Fruit fly (Drosophila melanogaster): Measurements from ENCODE around the gene CG32547.

CG32547 gene

dm6 chrX:18483261-18484218 is 4.3 kb upstream of the CG32547 start, which contains the start of gene Hayan:
Gene Hayan, minus strand, starts transcription at chrX:18483772.
- no peak for TF ChIP-seq usp (GFP tag; optimal IDR thresholded peaks at IDR 0.05)
- TF ChIP-seq Dll (optimal IDR thresholded peaks at IDR 0.05): peak; percentile 64
- TF ChIP-seq psq (optimal IDR thresholded peaks at IDR 0.05): no peak
- no peak for TF ChIP-seq EcR (GFP tag; optimal IDR thresholded peaks at IDR 0.05)
- peak; percentile 78 for TF ChIP-seq pan (optimal IDR thresholded peaks at IDR 0.05)
- no peak for TF ChIP-seq CG8478 (optimal IDR thresholded peaks at IDR 0.05)

dm6 chrX:18482537-18482936 is 3.2 kb upstream of the CG32547 start:
- no peak for TF ChIP-seq EcR (GFP tag; optimal IDR thresholded peaks at IDR 0.05)
- TF ChIP-seq usp (GFP tag; optimal IDR thresholded peaks at IDR 0.05): no peak
- no peak for TF ChIP-seq CG8478 (optimal IDR thresholded peaks at IDR 0.05)
- no peak for TF ChIP-seq pan (optimal IDR thresholded peaks at IDR 0.05)
- TF ChIP-seq Dll (optimal IDR thresholded peaks at IDR 0.05): no peak
- TF ChIP-seq psq (optimal IDR thresholded peaks at IDR 0.05): no peak

- TF ChIP-seq CG8478 (optimal IDR thresholded peaks at IDR 0.05) (no peak), usp (GFP tag; optimal IDR thresholded peaks at IDR 0.05) (no peak), EcR (GFP tag; optimal IDR thresholded peaks at IDR 0.05) (no peak), psq (optimal IDR thresholded peaks at IDR 0.05) (no peak), pan (optimal IDR thresholded peaks at IDR 0.05) (no peak)
Observed at dm6 chrX:18467881-18468280, 11.4 kb downstream of the CG32547 start.

dm6 chrX:18460318-18460717 is 19.0 kb downstream of the CG32547 start, which contains the start of gene CG43843:
Gene CG43843, minus strand, starts transcription at chrX:18460418.
- TF ChIP-seq Dll (optimal IDR thresholded peaks at IDR 0.05) (no peak), psq (optimal IDR thresholded peaks at IDR 0.05) (no peak), pan (optimal IDR thresholded peaks at IDR 0.05) (no peak), usp (GFP tag; optimal IDR thresholded peaks at IDR 0.05) (no peak), EcR (GFP tag; optimal IDR thresholded peaks at IDR 0.05) (no peak), CG8478 (optimal IDR thresholded peaks at IDR 0.05) (no peak)

- TF ChIP-seq pan (optimal IDR thresholded peaks at IDR 0.05) (no peak), usp (GFP tag; optimal IDR thresholded peaks at IDR 0.05) (no peak), CG8478 (optimal IDR thresholded peaks at IDR 0.05) (no peak), psq (optimal IDR thresholded peaks at IDR 0.05) (no peak), EcR (GFP tag; optimal IDR thresholded peaks at IDR 0.05) (no peak), Dll (optimal IDR thresholded peaks at IDR 0.05) (no peak)
Observed at dm6 chrX:18452717-18453116, 26.6 kb downstream of the CG32547 start.

- TF ChIP-seq pan (optimal IDR thresholded peaks at IDR 0.05): no peak
- TF ChIP-seq Dll (optimal IDR thresholded peaks at IDR 0.05): no peak
- TF ChIP-seq EcR (GFP tag; optimal IDR thresholded peaks at IDR 0.05): no peak
- no peak for TF ChIP-seq psq (optimal IDR thresholded peaks at IDR 0.05)
- TF ChIP-seq CG8478 (optimal IDR thresholded peaks at IDR 0.05): no peak
- no peak for TF ChIP-seq usp (GFP tag; optimal IDR thresholded peaks at IDR 0.05)
Observed at dm6 chrX:18440481-18440880, 38.8 kb downstream of the CG32547 start, which contains the start of gene CG32548. Gene CG32548, minus strand, starts transcription at chrX:18440581.

- no peak for TF ChIP-seq CG8478 (optimal IDR thresholded peaks at IDR 0.05)
- no peak for TF ChIP-seq psq (optimal IDR thresholded peaks at IDR 0.05)
- TF ChIP-seq usp (GFP tag; optimal IDR thresholded peaks at IDR 0.05): no peak
- no peak for TF ChIP-seq EcR (GFP tag; optimal IDR thresholded peaks at IDR 0.05)
- no peak for TF ChIP-seq Dll (optimal IDR thresholded peaks at IDR 0.05)
- no peak for TF ChIP-seq pan (optimal IDR thresholded peaks at IDR 0.05)
Observed at dm6 chrX:18439367-18439766, 39.9 kb downstream of the CG32547 start, which contains the start of gene CG43841. Gene CG43841, plus strand, starts transcription at chrX:18439667.

- no peak for TF ChIP-seq usp (GFP tag; optimal IDR thresholded peaks at IDR 0.05)
Observed at dm6 chrX:18438568-18438967, 40.7 kb downstream of the CG32547 start, which contains the start of gene CG32551. Gene CG32551, plus strand, starts transcription at chrX:18438868.

- TF ChIP-seq pan (optimal IDR thresholded peaks at IDR 0.05): no peak
- no peak for TF ChIP-seq CG8478 (optimal IDR thresholded peaks at IDR 0.05)
- no peak for TF ChIP-seq usp (GFP tag; optimal IDR thresholded peaks at IDR 0.05)
- no peak for TF ChIP-seq Dll (optimal IDR thresholded peaks at IDR 0.05)
- no peak for TF ChIP-seq psq (optimal IDR thresholded peaks at IDR 0.05)
- TF ChIP-seq EcR (GFP tag; optimal IDR thresholded peaks at IDR 0.05): no peak
Observed at dm6 chrX:18437190-18437589, 42.1 kb downstream of the CG32547 start, which contains the start of gene CG6290. Gene CG6290, plus strand, starts transcription at chrX:18437490.

- TF ChIP-seq pan (optimal IDR thresholded peaks at IDR 0.05) (no peak), psq (optimal IDR thresholded peaks at IDR 0.05) (no peak), CG8478 (optimal IDR thresholded peaks at IDR 0.05) (no peak), EcR (GFP tag; optimal IDR thresholded peaks at IDR 0.05) (no peak), usp (GFP tag; optimal IDR thresholded peaks at IDR 0.05) (no peak), Dll (optimal IDR thresholded peaks at IDR 0.05) (no peak)
Observed at dm6 chrX:18422112-18422511, 57.2 kb downstream of the CG32547 start, which contains the start of gene CG42323. Gene CG42323, plus strand, starts transcription at chrX:18422413.

- no peak for TF ChIP-seq usp (GFP tag; optimal IDR thresholded peaks at IDR 0.05)
- no peak for TF ChIP-seq pan (optimal IDR thresholded peaks at IDR 0.05)
- TF ChIP-seq EcR (GFP tag; optimal IDR thresholded peaks at IDR 0.05): no peak
- TF ChIP-seq Dll (optimal IDR thresholded peaks at IDR 0.05): no peak
- no peak for TF ChIP-seq psq (optimal IDR thresholded peaks at IDR 0.05)
- no peak for TF ChIP-seq CG8478 (optimal IDR thresholded peaks at IDR 0.05)
Observed at dm6 chrX:18415115-18415514, 64.2 kb downstream of the CG32547 start, which contains the start of gene CG15056. Gene CG15056, plus strand, starts transcription at chrX:18415415.

- no peak for TF ChIP-seq CG8478 (optimal IDR thresholded peaks at IDR 0.05)
Observed at dm6 chrX:18409938-18410337, 69.3 kb downstream of the CG32547 start, which contains the start of gene Nt5b. Gene Nt5b, minus strand, starts transcription at chrX:18410144.

Data from whole organism.